Worm (Caenorhabditis elegans) whole organism, dauer: ENCODE data around the gene ani-1.

Experiments
- unc-62 ChIP-seq: sonication (generic microtip); optimal IDR thresholded peaks from 2 replicates; lab custom pipeline; 2017; ENCODE audit warnings: missing biosample characterization, missing genetic modification reagents, missing genetic modification characterization

The ani-1 gene

DNA sequence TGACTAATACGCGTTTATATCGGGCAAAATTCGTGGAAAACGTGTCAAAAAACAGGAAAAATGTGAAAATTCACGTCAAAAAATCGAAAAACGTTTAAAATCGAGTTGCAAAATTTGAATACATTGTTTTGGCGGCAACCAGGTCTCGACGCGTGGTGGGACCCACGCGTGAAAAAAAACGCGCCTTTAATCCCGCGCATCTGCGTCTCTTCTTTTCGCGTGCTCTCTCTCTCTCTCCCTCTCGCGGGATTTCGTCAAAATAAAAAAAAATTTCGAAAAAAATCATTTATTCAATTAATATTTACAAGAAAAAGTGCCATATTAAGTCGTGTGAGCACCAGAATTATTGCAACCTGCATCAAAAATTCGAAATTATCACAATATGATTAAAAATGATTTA lies at the start of gene ani-1:
Gene ani-1, minus strand, starts transcription at position 61 of the 400 bp plus-strand sequence.
- TF ChIP-seq unc-62 = no peak

DNA sequence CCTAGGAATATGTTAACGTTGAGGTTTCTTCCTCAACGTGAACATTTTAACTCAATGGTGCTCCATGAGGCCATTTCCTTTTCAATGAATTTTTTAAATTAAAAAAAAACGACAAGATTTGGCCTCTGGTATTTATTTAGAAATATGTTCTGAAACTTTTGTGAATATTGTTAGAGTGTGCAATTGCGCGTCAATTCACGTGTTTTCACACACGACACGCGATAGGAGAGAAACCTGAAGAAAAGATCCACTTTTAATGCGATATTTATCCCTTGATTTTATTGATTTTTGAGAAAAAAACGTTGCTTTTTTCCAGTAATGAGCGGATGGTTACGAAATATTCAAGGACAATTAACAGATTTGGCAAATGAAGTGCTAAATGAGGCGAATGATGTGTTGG lies 46.1 kb upstream of the ani-1 start, which contains the start of gene sql-1:
Gene sql-1, plus strand, starts transcription at position 313 of the 400 bp plus-strand sequence.
- no peak for TF ChIP-seq unc-62

DNA sequence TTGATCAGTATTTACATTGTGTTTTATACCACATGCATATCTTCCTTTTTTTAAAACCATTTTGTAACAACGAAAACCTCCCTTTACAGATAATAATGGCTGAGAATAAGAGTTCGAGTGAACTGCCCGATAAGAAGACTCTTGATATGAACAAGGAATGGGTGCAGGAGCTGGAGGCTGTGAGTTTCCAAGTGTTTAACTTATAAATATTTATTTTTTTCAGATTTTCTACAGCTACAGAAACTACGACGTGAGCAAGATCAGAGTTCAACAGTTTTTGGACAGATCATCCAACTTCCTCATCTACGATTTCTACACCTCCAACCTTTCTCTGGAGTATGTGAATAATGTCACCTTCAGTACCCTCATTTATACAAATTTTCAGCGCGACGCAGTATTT lies 43.3 kb upstream of the ani-1 start, which contains the start of gene herd-1:
Gene herd-1, plus strand, starts transcription at position 90 of the 400 bp plus-strand sequence.
- no peak for TF ChIP-seq unc-62

DNA sequence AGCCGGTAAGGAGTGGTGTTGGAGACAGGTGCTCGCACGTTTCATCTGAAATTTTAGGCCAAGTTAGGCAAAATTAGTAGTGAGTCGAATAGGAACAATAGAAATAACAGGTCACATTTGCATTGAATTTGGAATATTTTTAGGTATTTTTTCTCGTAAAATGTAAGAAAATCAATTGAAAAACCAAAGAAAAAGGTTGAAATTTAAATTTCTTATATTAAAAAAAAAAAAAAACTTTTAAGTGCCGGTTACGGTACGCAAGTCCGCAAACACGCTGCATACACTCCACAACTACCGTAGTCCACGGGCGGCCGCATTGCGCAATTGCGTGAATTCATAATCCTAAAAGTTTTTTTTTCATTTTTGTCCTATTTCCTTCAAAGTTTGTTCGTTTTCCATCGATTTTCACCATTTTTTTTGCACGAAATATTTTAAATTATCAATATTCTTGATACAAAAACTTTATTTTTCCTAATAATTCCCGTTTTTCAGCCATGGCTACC lies 42.5 kb upstream of the ani-1 start, which contains the start of the genes Y111B2A.1 and Y111B2A.2:
Gene Y111B2A.1, minus strand, starts transcription at position 51 of the 503 bp plus-strand sequence.
Gene Y111B2A.2, plus strand, starts transcription at position 493 of the 503 bp plus-strand sequence.
- no peak for TF ChIP-seq unc-62

DNA sequence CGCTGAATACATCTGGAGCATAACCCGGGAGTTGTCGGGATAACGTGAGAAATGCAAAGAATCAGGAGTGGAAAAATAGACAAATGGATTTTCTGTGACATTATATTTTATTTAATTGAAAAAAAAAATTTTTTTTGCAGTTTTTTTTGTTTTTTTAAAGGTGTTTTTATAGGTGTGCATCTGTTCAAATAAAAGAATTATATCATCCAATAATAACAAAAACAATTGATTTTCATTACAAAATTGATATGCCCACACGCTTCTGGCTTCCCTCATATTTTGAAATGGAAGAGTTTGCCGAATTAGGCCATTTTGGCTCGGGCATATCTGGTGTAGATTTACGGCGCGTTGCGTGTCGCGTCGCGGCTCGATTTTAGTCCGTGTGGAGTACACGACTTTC lies 38.8 kb upstream of the ani-1 start, which contains the start of gene Y49E10.25:
Gene Y49E10.25, minus strand, starts transcription at position 101 of the 400 bp plus-strand sequence.
- no peak for TF ChIP-seq unc-62

DNA sequence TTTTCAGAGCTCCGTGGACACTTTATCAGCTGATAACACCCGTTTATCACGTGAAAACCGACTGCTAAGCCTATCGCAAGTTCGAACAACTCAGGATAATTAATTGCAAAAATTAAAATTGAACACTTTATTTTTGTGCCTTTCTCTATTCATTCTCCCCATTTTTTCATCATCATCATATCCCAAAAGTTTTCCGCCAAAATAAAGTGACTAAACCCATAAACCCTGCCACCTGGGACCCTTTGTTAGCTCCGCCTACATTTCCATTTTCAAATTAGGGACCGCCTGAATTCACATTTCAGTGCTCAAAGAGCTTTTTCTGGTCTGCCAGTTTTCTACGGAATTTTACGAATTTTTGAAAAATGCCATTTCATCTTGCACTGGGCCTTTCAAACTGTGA lies 31.3 kb upstream of the ani-1 start, which contains the start of gene arrd-16:
Gene arrd-16, plus strand, starts transcription at position 301 of the 400 bp plus-strand sequence.
- no peak for TF ChIP-seq unc-62

DNA sequence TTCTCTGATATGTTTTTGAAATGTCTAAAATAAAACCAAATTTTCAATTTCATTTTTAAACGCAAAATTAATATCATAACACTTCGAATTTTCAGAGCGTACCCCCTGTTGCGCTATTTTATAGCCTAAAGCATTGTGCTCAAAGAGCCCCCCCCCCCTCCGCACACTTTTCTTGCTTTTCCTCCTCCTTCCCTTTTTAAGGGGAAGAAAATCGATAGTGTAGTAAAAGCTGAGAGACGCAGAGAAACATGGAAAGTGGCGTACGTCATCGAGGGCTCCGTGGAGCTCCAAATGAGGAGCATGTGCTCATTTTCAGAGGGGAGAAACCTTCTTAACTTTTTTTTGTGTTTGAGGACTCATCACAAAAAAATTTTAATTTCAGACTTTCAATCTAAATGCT lies 19.3 kb upstream of the ani-1 start, which contains the start of gene cccp-1:
Gene cccp-1, plus strand, starts transcription at position 377 of the 400 bp plus-strand sequence.
- no peak for TF ChIP-seq unc-62

DNA sequence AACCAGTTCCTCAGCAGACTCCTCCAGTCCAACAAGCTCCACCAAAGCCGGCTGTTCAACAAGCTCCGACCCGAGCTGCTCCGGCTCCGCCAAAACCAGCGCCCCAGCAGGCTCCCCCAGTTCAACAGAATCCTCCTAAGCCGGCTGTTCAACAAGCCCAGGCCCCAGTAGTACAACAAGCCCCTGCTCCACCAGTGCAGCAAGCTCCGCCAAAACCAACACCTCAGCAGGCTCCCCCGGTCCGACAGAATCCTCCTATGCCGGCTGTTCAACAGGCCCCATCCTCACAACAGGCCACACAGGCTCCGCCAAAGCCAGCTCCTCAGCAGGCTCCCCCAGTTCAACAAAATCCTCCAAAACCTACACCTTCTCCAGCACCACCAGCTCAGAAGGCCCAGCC lies 17.4 kb upstream of the ani-1 start:
- no peak for TF ChIP-seq unc-62

DNA sequence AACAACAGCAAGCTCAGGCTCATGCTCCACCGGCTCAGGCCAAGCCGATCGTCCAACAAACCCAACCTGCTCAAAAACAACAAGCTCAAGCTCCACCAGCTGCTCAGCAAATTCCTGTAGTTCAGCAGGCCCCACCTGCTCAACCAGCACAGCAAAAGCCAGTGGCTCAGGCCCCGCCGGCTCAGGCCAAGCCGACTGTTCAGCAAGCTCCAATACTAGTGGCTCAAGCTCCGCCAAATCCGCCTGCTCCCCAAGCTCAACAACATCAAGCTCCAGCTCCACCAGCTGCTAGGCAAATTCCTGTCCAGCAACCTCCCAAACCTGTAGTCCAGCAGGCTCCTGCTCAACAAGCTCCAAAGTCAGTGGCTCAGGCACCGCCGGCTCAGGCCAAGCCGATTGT lies 16.6 kb upstream of the ani-1 start:
- TF ChIP-seq unc-62 = no peak

DNA sequence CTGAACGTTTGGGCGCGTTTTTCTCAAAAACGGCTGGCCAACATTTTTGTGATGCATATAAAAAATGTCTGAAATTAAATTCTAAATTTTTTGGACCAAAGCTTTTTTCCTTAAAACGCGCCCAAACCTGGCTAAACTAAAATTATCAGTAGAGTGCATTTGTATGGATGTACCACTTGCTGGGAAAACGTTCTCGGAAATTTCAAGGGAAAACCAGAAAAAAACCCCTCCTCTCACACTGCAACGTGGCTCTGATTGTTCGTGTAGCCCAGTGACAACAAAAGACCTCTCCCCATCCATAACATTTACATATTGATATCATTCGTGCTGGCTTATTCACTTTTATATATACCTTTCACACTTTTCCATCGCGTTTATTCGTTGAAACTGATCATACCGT lies 15.7 kb upstream of the ani-1 start, which contains the start of gene Y49E10.29:
Gene Y49E10.29, plus strand, starts transcription at position 301 of the 400 bp plus-strand sequence.
- TF ChIP-seq unc-62 = no peak

DNA sequence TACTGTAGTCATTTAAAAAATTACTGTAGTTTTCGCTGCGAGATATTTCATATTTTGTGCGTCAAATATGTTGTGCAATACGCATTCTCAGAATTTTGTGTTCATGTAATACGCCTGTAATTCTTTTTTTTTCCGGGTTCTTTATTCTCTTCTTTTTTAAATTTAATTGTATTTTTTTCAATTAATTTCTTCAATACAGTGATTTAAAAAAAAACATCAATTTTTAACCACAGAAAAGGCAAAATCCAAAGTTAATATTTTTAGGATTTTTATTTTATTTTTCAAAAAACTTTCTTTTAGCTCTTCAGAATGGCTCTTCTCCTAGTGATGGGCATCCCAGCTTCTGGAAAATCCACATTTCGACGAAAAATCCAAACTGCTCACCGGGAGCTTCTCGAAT lies 13.1 kb upstream of the ani-1 start, which contains the start of gene pstk-1:
Gene pstk-1, plus strand, starts transcription at position 301 of the 400 bp plus-strand sequence.
- TF ChIP-seq unc-62 = no peak

DNA sequence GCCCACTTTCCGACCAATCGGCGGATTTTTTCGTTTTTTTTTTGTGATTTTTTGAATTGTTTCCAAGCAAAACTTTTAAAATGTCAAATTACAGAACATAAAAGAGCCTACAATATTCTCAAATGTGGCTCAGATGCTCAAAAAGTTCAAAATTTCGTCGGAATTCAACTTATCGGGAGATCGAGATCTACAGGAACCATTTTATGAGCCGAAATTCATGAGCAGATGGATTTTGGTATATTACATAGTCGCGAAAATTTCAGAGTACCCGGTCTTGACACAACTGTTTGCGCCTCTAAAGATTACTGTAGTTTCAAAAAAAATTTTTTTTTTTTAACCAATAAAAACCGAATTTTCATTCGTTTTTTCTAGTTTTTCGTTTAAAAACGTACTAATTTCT lies 5.8 kb upstream of the ani-1 start:
- no peak for TF ChIP-seq unc-62

DNA sequence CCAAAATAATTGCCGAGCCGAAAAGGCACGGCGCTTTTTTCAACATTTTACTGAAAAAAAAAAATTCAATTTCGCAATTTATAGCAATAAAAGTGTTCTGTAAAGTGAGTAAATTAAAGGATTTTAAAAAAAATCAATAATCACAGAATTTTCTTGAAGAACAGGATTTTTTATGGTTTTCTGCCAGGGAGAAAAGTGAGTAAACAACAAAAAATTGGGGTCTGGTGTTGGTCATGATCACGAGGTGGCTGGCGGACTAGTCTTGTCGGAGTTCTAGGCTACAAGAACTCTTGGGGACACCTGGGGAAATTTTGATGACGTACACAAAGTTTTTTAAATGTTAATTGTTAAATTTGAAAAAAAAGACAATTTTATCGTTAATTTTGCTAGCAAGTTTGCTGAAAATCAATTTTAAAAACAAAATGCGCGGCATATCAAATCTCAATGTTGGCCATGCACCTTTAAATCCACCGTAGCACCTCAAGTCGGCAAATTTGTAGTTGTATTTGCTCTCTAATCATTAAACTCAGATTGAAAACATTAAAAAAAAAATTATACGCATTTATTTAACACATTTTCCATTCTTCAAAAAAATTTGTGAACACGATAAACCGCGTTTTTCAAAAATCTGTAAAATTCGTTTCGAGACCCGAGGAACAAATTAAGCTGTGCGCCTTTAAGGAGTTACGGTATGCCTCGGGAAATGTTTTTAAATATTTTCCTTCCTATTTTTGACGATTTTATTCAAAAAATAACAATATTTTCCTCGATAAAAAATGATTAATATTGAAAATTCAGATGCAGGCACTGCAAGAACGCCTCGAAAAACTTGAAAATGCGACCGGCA lies 3.8 kb upstream of the ani-1 start, which contains the start of the genes scav-3 and Y49E10.21:
Gene scav-3, minus strand, starts transcription at position 50 of the 847 bp plus-strand sequence.
Gene Y49E10.21, plus strand, starts transcription at position 797 of the 847 bp plus-strand sequence.
- no peak for TF ChIP-seq unc-62

DNA sequence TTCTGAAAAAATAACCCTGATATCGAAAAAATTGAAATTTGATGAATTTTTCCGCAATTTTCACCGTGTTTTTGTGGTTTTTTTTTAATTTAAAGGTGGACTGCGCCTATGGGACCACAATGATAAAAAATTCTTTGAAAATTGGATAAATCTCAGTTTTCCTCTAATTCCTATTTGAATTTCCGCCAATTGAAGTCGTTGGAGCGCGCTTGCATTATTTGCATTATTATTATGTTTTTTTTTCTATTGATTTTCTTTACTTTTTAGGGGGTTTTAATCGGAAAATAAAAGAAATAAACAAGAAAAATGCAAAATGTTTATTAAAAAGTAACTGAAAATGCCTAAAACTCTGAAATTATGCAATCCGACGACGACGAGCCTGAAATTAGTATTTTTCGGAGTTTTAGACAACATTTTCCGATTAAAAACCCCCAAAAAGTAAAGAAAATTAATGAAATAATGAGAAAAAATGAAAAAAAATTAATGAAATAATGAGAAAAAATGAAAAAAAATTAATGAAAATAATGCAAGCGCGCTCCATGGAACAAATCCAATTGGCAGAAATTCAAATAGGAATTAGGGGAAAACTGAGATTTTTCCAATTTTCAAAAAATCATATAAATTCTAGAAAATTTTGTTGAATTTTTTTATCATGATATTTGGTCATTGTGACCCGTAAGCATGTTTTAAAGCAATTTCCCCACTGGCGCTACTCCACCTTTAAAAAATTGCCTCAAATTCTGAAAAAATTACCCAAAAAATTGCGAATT lies 2.7 kb upstream of the ani-1 start:
- no peak for TF ChIP-seq unc-62

DNA sequence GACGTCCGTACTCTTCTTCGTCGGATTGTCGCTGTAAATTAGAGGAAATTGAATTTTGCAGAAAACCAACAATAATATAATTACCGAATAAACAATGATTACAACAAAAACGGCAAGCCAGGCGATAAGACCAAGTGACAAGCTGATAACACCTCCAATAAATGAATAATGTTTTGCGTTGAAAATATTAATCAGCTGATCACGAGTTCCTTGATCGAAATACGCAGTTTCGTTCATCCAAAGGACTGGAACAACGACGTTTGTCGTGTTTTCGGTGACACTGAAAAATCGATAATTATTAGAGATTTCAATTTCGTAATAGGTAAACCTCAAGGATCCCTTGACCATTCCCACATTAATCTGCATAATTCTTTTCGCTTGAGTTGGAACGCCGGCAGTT lies 610 bp upstream of the ani-1 start:
- no peak for TF ChIP-seq unc-62

DNA sequence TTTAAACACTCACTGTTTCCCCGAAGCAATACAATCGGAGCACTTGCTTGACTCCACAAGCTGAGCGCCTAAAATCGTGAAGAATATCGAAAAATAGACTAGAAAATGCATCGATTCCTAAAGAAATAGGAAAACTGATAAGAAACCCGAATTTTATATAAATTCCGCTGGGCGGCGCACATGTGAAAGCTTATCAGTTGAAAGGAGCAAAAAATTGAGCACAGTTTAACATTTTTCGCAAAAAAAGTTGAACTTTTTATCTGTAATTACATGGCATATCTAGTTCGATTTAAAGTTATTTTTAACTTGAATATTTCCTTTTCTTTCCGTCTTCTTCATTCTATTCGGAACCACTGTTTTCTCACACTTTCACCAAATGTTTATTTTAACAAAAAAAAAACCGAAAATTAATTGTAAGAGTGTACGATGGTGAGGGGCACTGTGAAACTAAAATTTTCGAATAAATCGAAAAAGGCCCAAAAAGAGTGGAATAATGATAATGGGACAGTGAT lies 7.1 kb downstream of the ani-1 start, which contains the start of gene Y49E10.18:
Gene Y49E10.18, minus strand, starts transcription at position 116 of the 512 bp plus-strand sequence.
- no peak for TF ChIP-seq unc-62
